Worm (Caenorhabditis elegans) whole organism, late embryonic: ENCODE results near the gene bus-1.

Source experiments
- C08G9.2 ChIP-seq: sonication (generic microtip); optimal IDR thresholded peaks from 2 replicates; lab custom pipeline; 2016; ENCODE audit warnings: mild to moderate bottlenecking, missing genetic modification characterization, moderate library complexity, missing compliant biosample characterization
- C38D4.7 ChIP-seq: fragments of 200-800 bp; sonication (Bioruptor generic); optimal IDR thresholded peaks from 2 replicates; lab custom pipeline; 2018; ENCODE audit warnings: mild to moderate bottlenecking, missing genetic modification characterization, moderate library complexity, missing compliant biosample characterization
- K02D7.2 ChIP-seq: sonication (generic microtip); optimal IDR thresholded peaks from 2 replicates; lab custom pipeline; 2017; ENCODE audit warnings: mild to moderate bottlenecking, missing genetic modification characterization, missing compliant biosample characterization
- T23F11.4 ChIP-seq: fragments of 200-800 bp; sonication (Bioruptor generic); optimal IDR thresholded peaks from 2 replicates; lab custom pipeline; 2018; ENCODE audit warnings: mild to moderate bottlenecking, missing genetic modification characterization, missing compliant biosample characterization
- ahr-1 ChIP-seq: sonication (generic microtip); optimal IDR thresholded peaks from 2 replicates; lab custom pipeline; 2016; ENCODE audit warnings: missing genetic modification characterization, missing compliant biosample characterization
- ceh-2 ChIP-seq: sonication (generic microtip); optimal IDR thresholded peaks from 2 replicates; lab custom pipeline; 2016; ENCODE audit warnings: missing genotype, missing genetic modification characterization, missing compliant biosample characterization
- ceh-22 ChIP-seq: sonication (generic microtip); optimal IDR thresholded peaks from 2 replicates; lab custom pipeline; 2017; ENCODE audit warnings: missing biosample characterization, missing genetic modification characterization
- ceh-30 ChIP-seq: fragments of 150-350 bp; optimal IDR thresholded peaks from 2 replicates; lab custom pipeline; 2014; ENCODE audit warnings: missing biosample characterization, missing genetic modification characterization
- dmd-4 ChIP-seq: sonication (generic microtip); optimal IDR thresholded peaks from 2 replicates; lab custom pipeline; 2016; ENCODE audit warnings: borderline replicate concordance, missing genetic modification characterization, missing compliant biosample characterization
- eyg-1 ChIP-seq: sonication (generic microtip); optimal IDR thresholded peaks from 2 replicates; lab custom pipeline; 2016; ENCODE audit warnings: missing genotype, missing genetic modification characterization, missing compliant biosample characterization
- fax-1 ChIP-seq: sonication (generic microtip); optimal IDR thresholded peaks from 2 replicates; lab custom pipeline; 2016; ENCODE audit warnings: missing genotype, missing genetic modification characterization, missing compliant biosample characterization
- fkh-6 ChIP-seq: sonication (generic microtip); optimal IDR thresholded peaks from 2 replicates; lab custom pipeline; 2016; ENCODE audit warnings: missing genetic modification characterization, missing compliant biosample characterization
- gmeb-2 ChIP-seq: sonication (generic microtip); optimal IDR thresholded peaks from 2 replicates; lab custom pipeline; 2016; ENCODE audit warnings: missing genetic modification characterization, inconsistent platforms, missing compliant biosample characterization
- hlh-13 ChIP-seq: fragments of 200-800 bp; sonication (Bioruptor generic); optimal IDR thresholded peaks from 2 replicates; lab custom pipeline; 2018; ENCODE audit warnings: mild to moderate bottlenecking, missing genetic modification characterization, missing compliant biosample characterization
- hlh-15 ChIP-seq: sonication (generic microtip); optimal IDR thresholded peaks from 2 replicates; lab custom pipeline; 2016; ENCODE audit warnings: missing genetic modification characterization, missing compliant biosample characterization
- hlh-30 ChIP-seq: sonication (generic microtip); optimal IDR thresholded peaks from 2 replicates; lab custom pipeline; 2017; ENCODE audit warnings: antibody characterized with exemption, missing genetic modification characterization, missing compliant biosample characterization; ENCODE audit not compliant: insufficient read depth
- hlh-6 ChIP-seq: sonication (generic microtip); optimal IDR thresholded peaks from 2 replicates; lab custom pipeline; 2016; ENCODE audit warnings: missing genotype, missing genetic modification characterization, missing compliant biosample characterization
- hlh-8 ChIP-seq: sonication (generic microtip); optimal IDR thresholded peaks from 2 replicates; lab custom pipeline; 2016; ENCODE audit warnings: missing genotype, missing genetic modification characterization, missing compliant biosample characterization
- lim-6 ChIP-seq: sonication (generic microtip); optimal IDR thresholded peaks from 2 replicates; lab custom pipeline; 2016; ENCODE audit warnings: missing genetic modification characterization, missing compliant biosample characterization
- lin-11 ChIP-seq: fragments of 200-800 bp; sonication (Bioruptor generic); optimal IDR thresholded peaks from 2 replicates; lab custom pipeline; 2018; ENCODE audit warnings: mild to moderate bottlenecking, missing genetic modification characterization, missing compliant biosample characterization
- mec-3 ChIP-seq: sonication (generic microtip); optimal IDR thresholded peaks from 2 replicates; lab custom pipeline; 2016; ENCODE audit warnings: borderline replicate concordance, missing genetic modification characterization, missing compliant biosample characterization
- npax-4 ChIP-seq: sonication (generic microtip); optimal IDR thresholded peaks from 2 replicates; lab custom pipeline; 2016; ENCODE audit warnings: missing genetic modification characterization, missing compliant biosample characterization
- pag-3 ChIP-seq: sonication (generic microtip); optimal IDR thresholded peaks from 2 replicates; lab custom pipeline; 2016; ENCODE audit warnings: missing compliant biosample characterization, missing genetic modification characterization, borderline replicate concordance
- pax-1 ChIP-seq: fragments of 150-350 bp; optimal IDR thresholded peaks from 2 replicates; lab custom pipeline; 2014; ENCODE audit warnings: missing biosample characterization, missing genetic modification characterization
- pha-2 ChIP-seq: sonication (generic microtip); optimal IDR thresholded peaks from 2 replicates; lab custom pipeline; 2017; ENCODE audit warnings: mild to moderate bottlenecking, missing genetic modification characterization, missing compliant biosample characterization
- pha-4 ChIP-seq: fragments of 150-350 bp; optimal IDR thresholded peaks from 2 replicates; lab custom pipeline; 2018; ENCODE audit warnings: missing biosample characterization, missing genetic modification reagents, missing genetic modification characterization
- ref-2 ChIP-seq: sonication (generic microtip); optimal IDR thresholded peaks from 2 replicates; lab custom pipeline; 2016; ENCODE audit warnings: missing genetic modification characterization, missing compliant biosample characterization
- rnt-1 ChIP-seq: sonication (generic microtip); optimal IDR thresholded peaks from 2 replicates; lab custom pipeline; 2016; ENCODE audit warnings: missing genetic modification characterization, missing compliant biosample characterization
- sdc-2 ChIP-seq: sonication (generic microtip); optimal IDR thresholded peaks from 2 replicates; lab custom pipeline; 2016; ENCODE audit warnings: missing genotype, missing genetic modification characterization, missing compliant biosample characterization
- sox-2 ChIP-seq: fragments of 200-800 bp; sonication (Bioruptor generic); IDR thresholded peaks from 2 replicates; pipeline ENCODE4 v1.3.6; 2022; ENCODE audit warnings: missing genetic modification reagents, missing genetic modification characterization, missing compliant biosample characterization
- sox-4 ChIP-seq: sonication (generic microtip); optimal IDR thresholded peaks from 2 replicates; lab custom pipeline; 2017; ENCODE audit warnings: mild to moderate bottlenecking, missing genetic modification characterization, inconsistent platforms, missing compliant biosample characterization
- syd-9 ChIP-seq: sonication (generic microtip); optimal IDR thresholded peaks from 2 replicates; lab custom pipeline; 2016; ENCODE audit warnings: mild to moderate bottlenecking, missing genetic modification characterization, moderate library complexity, missing compliant biosample characterization
- tbx-2 ChIP-seq: sonication (generic microtip); optimal IDR thresholded peaks from 2 replicates; lab custom pipeline; 2016; ENCODE audit warnings: missing genetic modification characterization, missing compliant biosample characterization
- unc-86 ChIP-seq: sonication (generic microtip); optimal IDR thresholded peaks from 2 replicates; lab custom pipeline; 2016; ENCODE audit warnings: missing genetic modification characterization, missing compliant biosample characterization
- zip-5 ChIP-seq: sonication (generic microtip); optimal IDR thresholded peaks from 2 replicates; lab custom pipeline; 2016; ENCODE audit warnings: missing genetic modification characterization, missing compliant biosample characterization

Gene bus-1

DNA sequence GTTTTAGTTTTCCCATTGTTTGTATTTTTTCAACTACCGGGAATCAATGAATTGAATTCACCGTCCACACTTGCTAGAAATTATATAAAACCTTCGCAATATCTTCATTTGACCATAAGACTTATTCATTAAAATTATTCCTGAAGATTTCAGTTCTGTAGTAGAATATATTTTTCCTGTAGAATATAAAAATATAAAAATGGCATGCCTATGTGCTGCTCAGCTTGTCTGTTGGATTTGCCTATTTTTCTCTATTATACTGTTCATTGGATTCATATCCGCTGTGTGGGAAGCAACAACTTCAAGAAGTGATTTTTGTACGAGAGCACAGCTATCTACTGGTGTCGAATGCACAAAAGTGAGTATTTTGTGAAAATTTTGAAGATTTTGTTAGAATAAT lies 32.9 kb downstream of the bus-1 start, which contains the start of gene F59E11.6:
F59E11.6 (plus strand) TSS at position 111 of the 400 bp plus-strand sequence.
- TF ChIP-seq ceh-2 (tag; lab: Kevin White, UChicago): no peak
- TF ChIP-seq hlh-6: no peak
- TF ChIP-seq unc-86 (tag; lab: Kevin White, UChicago): no peak
- TF ChIP-seq ceh-30 (tag; lab: Kevin White, UChicago): no peak
- no peak for TF ChIP-seq hlh-30 (tag; lab: Kevin White, UChicago)
- no peak for TF ChIP-seq C38D4.7 (GFP tag; lab: Kevin White, UChicago)
- TF ChIP-seq fax-1 (tag; lab: Kevin White, UChicago): no peak
- no peak for TF ChIP-seq dmd-4 (tag; lab: Kevin White, UChicago)
- TF ChIP-seq tbx-2 (tag; lab: Kevin White, UChicago): no peak
- TF ChIP-seq ref-2 (tag; lab: Kevin White, UChicago): no peak
- TF ChIP-seq npax-4: no peak
- TF ChIP-seq hlh-8 (tag; lab: Kevin White, UChicago): no peak
- no peak for TF ChIP-seq pha-4 (tag; lab: Kevin White, UChicago)
- TF ChIP-seq sdc-2 (tag; lab: Kevin White, UChicago): no peak
- no peak for TF ChIP-seq sox-2 (GFP tag; lab: Robert Waterston, UW)
- TF ChIP-seq ceh-22 (tag; lab: Kevin White, UChicago): no peak
- no peak for TF ChIP-seq fkh-6 (tag; lab: Kevin White, UChicago)
- TF ChIP-seq lim-6: no peak
- no peak for TF ChIP-seq zip-5 (tag; lab: Kevin White, UChicago)
- no peak for TF ChIP-seq gmeb-2 (tag; lab: Kevin White, UChicago)
- TF ChIP-seq, all 69 proteins: peak for 0

DNA sequence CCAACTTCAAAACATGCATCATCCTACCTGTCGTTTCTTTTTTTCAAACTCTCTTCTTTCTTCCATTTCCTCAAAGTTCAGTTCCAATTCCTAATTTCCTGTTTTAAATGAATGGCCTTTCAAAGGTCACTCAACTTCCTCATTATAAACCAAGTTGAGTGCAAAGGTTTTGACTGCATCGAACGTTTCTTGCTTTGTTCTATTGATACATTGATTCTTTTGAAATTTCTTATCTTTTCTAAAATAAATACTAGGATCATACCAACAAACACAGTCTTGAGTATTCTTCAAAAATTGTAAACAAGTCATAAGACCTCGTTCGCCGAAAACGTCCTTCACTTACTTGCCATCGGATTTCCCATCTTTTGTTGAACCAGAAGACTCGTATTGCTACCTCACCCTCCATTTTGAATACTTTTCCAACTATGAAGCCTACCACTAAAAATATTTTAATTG lies 34.4 kb downstream of the bus-1 start, which contains the start of gene F59E11.7:
F59E11.7 (plus strand) TSS at position 51 of the 456 bp plus-strand sequence.
- TF ChIP-seq mec-3 (tag; lab: Kevin White, UChicago) (no peak), gmeb-2 (tag; lab: Kevin White, UChicago) (no peak), ahr-1 (tag; lab: Kevin White, UChicago) (no peak), pag-3 (no peak), K02D7.2 (tag; lab: Kevin White, UChicago) (no peak), sox-4 (tag; lab: Kevin White, UChicago) (no peak), hlh-15 (no peak)
- TF ChIP-seq, all 69 proteins: peak for 0

DNA sequence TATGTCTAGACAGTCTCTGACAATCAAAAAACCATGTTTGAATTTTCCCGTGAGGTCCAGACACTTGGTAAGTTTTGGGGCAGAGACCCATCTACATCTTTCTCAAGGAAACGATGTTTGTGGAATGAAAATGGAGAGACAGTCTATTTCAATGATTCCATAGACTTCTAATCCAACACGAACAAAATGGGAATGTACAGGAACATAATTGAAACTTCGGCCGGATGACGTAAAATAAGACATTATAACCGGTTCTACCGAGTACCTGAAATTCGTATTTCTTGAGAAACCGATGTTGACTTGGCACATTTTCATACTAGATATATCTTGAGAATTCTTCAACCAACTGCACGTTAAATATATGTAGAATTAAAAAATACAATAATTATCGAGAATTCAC lies 36.5 kb downstream of the bus-1 start, which contains the start of gene str-87:
str-87 (minus strand) TSS at position 101 of the 400 bp plus-strand sequence.
- no peak for TF ChIP-seq hlh-13 (GFP tag; lab: Kevin White, UChicago)
- TF ChIP-seq, all 69 proteins: peak for 0

- TF ChIP-seq eyg-1 (no peak), pha-2 (tag; lab: Kevin White, UChicago) (no peak), rnt-1 (no peak), syd-9 (tag; lab: Kevin White, UChicago) (no peak), pax-1 (tag; lab: Kevin White, UChicago) (no peak), K02D7.2 (tag; lab: Kevin White, UChicago) (no peak), C08G9.2 (tag; lab: Kevin White, UChicago) (no peak), T23F11.4 (GFP tag; lab: Kevin White, UChicago) (no peak), fkh-6 (tag; lab: Kevin White, UChicago) (no peak), pag-3 (no peak), lin-11 (tag; lab: Kevin White, UChicago) (no peak)
- TF ChIP-seq, all 69 proteins: peak for 0
Measured at ce11 chrV:8985740-8986139, 38.9 kb downstream of the bus-1 start, which contains the start of gene str-85. str-85 (minus strand) TSS chrV:8985840.
